Worm (Caenorhabditis elegans) whole organism, L4/young adult: ENCODE data around the gene cmtr-1.

Source experiments
- W03F9.2 ChIP-seq: fragments of 150-350 bp; optimal IDR thresholded peaks from 2 replicates; lab custom pipeline; 2014; ENCODE audit warnings: missing biosample characterization, missing genetic modification characterization
- dao-5 ChIP-seq: sonication (generic microtip); optimal IDR thresholded peaks from 2 replicates; lab custom pipeline; 2016; ENCODE audit warnings: missing genotype, missing genetic modification characterization, moderate library complexity, missing compliant biosample characterization
- him-1 ChIP-seq: sonication (generic microtip); optimal IDR thresholded peaks from 2 replicates; lab custom pipeline; 2016; ENCODE audit warnings: missing genotype, missing genetic modification reagents, missing genetic modification characterization, missing compliant biosample characterization

ce11 chrII:15058282-15058681 lies 32.4 kb downstream of the cmtr-1 start, which contains the start of gene Y53F4B.17:
- TF ChIP-seq him-1, result no peak
- no peak for TF ChIP-seq W03F9.2
- no peak for TF ChIP-seq dao-5 (tag; lab: Kevin White, UChicago)
